Worm (Caenorhabditis elegans) whole organism, L4/young adult: ENCODE measurements around the gene F54D8.6.

Experiments used
- W03F9.2 ChIP-seq: fragments of 150-350 bp; optimal IDR thresholded peaks from 2 replicates; lab custom pipeline; 2014; ENCODE audit warnings: missing biosample characterization, missing genetic modification characterization
- dao-5 ChIP-seq: sonication (generic microtip); optimal IDR thresholded peaks from 2 replicates; lab custom pipeline; 2016; ENCODE audit warnings: missing genotype, missing genetic modification characterization, moderate library complexity, missing compliant biosample characterization

DNA sequence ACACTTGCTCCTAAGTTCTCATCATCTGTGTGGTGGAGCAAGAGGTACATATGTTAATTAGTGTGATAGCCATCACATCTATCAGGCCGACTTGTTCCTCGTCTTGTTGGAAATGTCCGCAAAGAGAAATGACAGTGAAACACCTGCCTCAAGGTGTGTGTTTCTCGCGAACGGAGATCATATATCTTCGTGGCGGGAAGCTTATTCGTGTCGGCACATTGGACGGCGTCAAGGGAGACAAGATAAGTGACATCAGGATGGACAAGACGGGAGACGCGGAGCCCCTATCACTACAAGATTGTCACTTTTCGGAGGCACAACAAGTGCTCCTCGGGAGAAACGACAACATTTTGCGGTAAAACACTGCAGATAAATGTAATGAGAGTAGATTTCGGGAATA lies 37.0 kb downstream of the F54D8.6 start:
- TF ChIP-seq W03F9.2 (tag; lab: Kevin White, UChicago) (no peak), dao-5 (tag; lab: Kevin White, UChicago) (no peak)
